Fruit fly (Drosophila melanogaster): ENCODE measurements around the gene Nhe1.

DNA sequence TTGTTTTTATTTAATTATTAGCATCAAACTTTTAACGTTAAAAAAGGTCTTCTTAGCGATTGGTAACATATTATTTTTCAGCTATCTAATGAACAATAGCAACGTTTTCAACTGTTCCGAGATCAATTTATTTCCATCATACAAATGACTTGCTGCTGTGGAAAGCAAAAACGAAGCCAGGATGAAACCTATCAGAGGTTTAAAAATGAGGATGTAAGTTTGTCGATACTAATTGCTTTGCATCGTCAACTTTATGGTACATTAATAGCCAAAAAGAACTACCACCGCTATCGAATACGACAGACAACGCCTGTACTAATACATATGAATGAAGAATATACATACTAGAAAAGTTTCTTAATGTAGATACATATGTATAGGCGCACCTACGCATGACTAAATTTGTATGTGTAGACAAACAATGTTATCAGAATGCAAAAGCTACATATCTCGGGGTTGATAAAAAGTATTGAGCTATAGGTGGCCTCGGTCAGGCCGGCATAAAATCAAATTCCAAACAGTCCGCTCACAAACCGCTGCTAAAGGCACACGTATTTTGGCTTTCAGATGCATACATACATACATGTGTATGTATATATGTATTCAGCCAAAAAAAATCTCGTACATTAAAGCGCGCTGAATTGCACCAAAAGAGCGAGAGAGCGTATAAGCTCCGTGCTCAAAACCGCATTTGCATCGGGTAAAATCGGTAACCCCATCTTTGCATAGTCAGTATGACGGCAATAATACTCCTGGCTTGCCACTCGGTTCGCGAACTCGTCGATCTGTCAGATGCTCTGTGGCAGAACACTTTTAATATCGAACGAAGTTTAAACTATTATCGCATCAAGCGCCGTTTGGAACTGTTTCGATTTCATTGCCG is 34.4 kb downstream of the Nhe1 start:
- TF ChIP-seq Dif (GFP tag; optimal IDR thresholded peaks at IDR 0.05; ENCODE audit: partially characterized antibody) (peak; percentile 64), Jra (GFP tag; optimal IDR thresholded peaks at IDR 0.05) (no peak), Dfd (GFP tag; optimal IDR thresholded peaks at IDR 0.05) (no peak), pan (optimal IDR thresholded peaks at IDR 0.05) (no peak), CG9705 (GFP tag; optimal IDR thresholded peaks at IDR 0.05) (no peak), rgr (GFP tag; optimal IDR thresholded peaks at IDR 0.05) (peak; percentile 19), sv (GFP tag; optimal IDR thresholded peaks at IDR 0.05) (no peak)
